Fruit fly (Drosophila melanogaster): Measurements from ENCODE around the gene CG13643.
A peak's percentile ranks its signal among the peaks of the same experiment; 100 is the strongest.

CG13643 gene

DNA sequence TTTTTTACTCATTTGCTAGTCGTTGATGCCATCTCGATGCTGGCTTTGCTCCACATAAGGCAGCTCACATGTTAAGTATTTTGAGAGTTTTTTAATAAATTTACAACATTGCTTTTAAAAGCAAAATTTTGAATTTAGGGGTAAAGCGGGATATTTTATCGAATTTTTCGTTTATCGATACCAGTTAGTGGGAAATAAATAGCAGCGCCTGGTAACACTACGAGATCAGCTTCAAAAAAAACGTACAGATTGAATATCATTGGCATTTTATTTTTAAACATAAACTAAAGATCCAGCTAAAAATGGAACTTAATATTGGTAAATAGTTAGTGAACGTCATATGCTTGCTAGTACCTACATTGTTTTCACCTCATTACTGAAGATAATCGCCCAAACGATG lies 16.5 kb upstream of the CG13643 start, which contains the start of gene Mink (continued):
- TF ChIP-seq Scr (GFP tag; IDR thresholded peaks at IDR 0.05; ENCODE audit: partially characterized antibody) (0 out of 2 replicates have a peak, but pooled peaks have one; percentile 19), row (GFP tag; IDR thresholded peaks at IDR 0.05) (no peak), CG17912 (GFP tag; optimal IDR thresholded peaks at IDR 0.05) (no peak), Myb (GFP tag; optimal IDR thresholded peaks at IDR 0.05) (peak; percentile 75), CG10267 (tag; optimal IDR thresholded peaks at IDR 0.05) (peak; percentile 8), shn (GFP tag; optimal IDR thresholded peaks at IDR 0.05) (no peak), pzg (GFP tag; optimal IDR thresholded peaks at IDR 0.05) (peak; percentile 40), CG2202 (tag; optimal IDR thresholded peaks at IDR 0.05) (no peak), CG2116 (GFP tag; optimal IDR thresholded peaks at IDR 0.05) (peak; percentile 48), sqz (GFP tag; optimal IDR thresholded peaks at IDR 0.05) (peak; percentile 18), Dp (GFP tag; optimal IDR thresholded peaks at IDR 0.05) (peak; percentile 93), NFAT (GFP tag; IDR thresholded peaks at IDR 0.05) (no peak), da (GFP tag; optimal IDR thresholded peaks at IDR 0.05) (no peak), MBD-R2 (GFP tag; IDR thresholded peaks at IDR 0.05) (peak; percentile 22; the same call in 1 of the 2 replicates)

DNA sequence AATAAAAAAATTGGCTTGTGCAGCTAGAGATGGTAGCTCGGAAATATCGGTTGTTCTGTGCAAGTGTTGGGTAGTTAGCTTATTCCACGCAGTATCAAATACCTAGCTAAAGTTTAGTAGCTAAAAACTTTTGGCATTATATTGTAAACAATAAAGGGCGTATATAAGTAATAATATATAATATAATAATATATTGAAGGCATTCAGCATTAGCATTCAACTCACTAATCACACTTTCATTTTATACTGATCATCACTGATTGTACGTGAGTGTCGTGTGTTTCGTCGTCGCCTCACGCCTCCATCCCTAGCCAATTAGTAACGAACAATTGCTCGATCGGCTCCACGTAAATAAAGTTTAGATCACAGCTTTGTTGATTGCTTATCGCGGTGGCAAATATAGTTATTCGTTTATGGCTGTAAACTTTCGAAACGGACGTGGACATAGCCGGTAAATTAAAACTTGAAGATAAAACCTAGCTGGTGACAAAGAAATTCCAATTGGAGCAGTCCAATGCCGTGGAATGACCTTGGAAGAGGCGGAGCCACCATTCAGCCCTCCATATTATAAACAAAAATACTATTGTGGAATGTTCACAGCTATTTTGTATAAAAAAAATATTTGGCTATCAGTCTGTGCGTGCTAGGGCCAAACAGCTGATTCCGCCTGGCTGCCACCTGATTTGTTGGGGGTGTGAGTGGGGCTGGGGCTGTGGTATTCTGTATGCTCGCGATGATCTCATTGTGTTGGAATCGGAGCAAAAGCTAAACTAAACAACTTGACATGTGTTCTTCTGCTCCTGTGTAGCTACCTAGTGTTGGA lies 12.2 kb upstream of the CG13643 start, which contains the start of the genes PIG-S, sud1 and CG11168:
PIG-S (minus strand) TSS at position 51 of the 823 bp plus-strand sequence.
sud1 (minus strand) TSS at position 51 of the 823 bp plus-strand sequence.
CG11168 (plus strand) TSS at position 293 of the 823 bp plus-strand sequence.
- TF ChIP-seq dmrt11E (tag; optimal IDR thresholded peaks at IDR 0.05) (peak; percentile 69), CG11723 (GFP tag; optimal IDR thresholded peaks at IDR 0.05) (no peak), CG18262 (tag; optimal IDR thresholded peaks at IDR 0.05) (peak; percentile 64), onecut (GFP tag; IDR thresholded peaks at IDR 0.05) (no peak), disco-r (GFP tag; optimal IDR thresholded peaks at IDR 0.05) (no peak), CG6765 (GFP tag; optimal IDR thresholded peaks at IDR 0.05) (no peak), Dll (GFP tag; IDR thresholded peaks at IDR 0.05; ENCODE audit: partially characterized antibody) (peak; percentile 98), mirr (GFP tag; optimal IDR thresholded peaks at IDR 0.05) (no peak), CG9437 (GFP tag; optimal IDR thresholded peaks at IDR 0.05) (peak; percentile 46), nom (GFP tag; optimal IDR thresholded peaks at IDR 0.05) (no peak), slp2 (GFP tag; optimal IDR thresholded peaks at IDR 0.05) (no peak), tap (tag; optimal IDR thresholded peaks at IDR 0.05) (no peak), slbo (GFP tag; IDR thresholded peaks at IDR 0.05) (peak; percentile 88), CG13424 (tag; optimal IDR thresholded peaks at IDR 0.05) (peak; percentile 68), Atf6 (GFP tag; IDR thresholded peaks at IDR 0.05) (peak; percentile 35; the same call in 1 of the 2 replicates), Chrac-16 (GFP tag; optimal IDR thresholded peaks at IDR 0.05) (peak; percentile 34), Hsf (GFP tag; optimal IDR thresholded peaks at IDR 0.05) (no peak), knrl (GFP tag; IDR thresholded peaks at IDR 0.05; ENCODE audit: partially characterized antibody) (peak; percentile 98), grau (tag; optimal IDR thresholded peaks at IDR 0.05) (peak; percentile 75), CG12659 (GFP tag; optimal IDR thresholded peaks at IDR 0.05) (peak; percentile 65), h (optimal IDR thresholded peaks at IDR 0.05) (no peak), CG8924 (tag; optimal IDR thresholded peaks at IDR 0.05) (peak; percentile 67), CG11398 (GFP tag; optimal IDR thresholded peaks at IDR 0.05) (no peak), lbe (GFP tag; optimal IDR thresholded peaks at IDR 0.05) (no peak), corto (GFP tag; optimal IDR thresholded peaks at IDR 0.05) (no peak), ftz-f1 (GFP tag; optimal IDR thresholded peaks at IDR 0.05) (peak; percentile 93), sima (GFP tag; optimal IDR thresholded peaks at IDR 0.05) (no peak), ssp (GFP tag; IDR thresholded peaks at IDR 0.05) (peak; percentile 54; the same call in 1 of the 2 replicates), HHEX (GFP tag; optimal IDR thresholded peaks at IDR 0.05) (no peak), aop (GFP tag; IDR thresholded peaks at IDR 0.05) (no peak), zen2 (GFP tag; IDR thresholded peaks at IDR 0.05; ENCODE audit: partially characterized antibody) (peak; percentile 78; the same call in 2 of the 3 replicates), CG1024 (GFP tag; IDR thresholded peaks at IDR 0.05) (no peak), mam (GFP tag; optimal IDR thresholded peaks at IDR 0.05) (no peak), stwl (tag; optimal IDR thresholded peaks at IDR 0.05) (peak; percentile 13), Hey (tag; optimal IDR thresholded peaks at IDR 0.05) (no peak)
